Fruit fly (Drosophila melanogaster): ENCODE results near the gene ush.

Gene ush

dm6 chr2L:520331-521000, 44.4 kb downstream of the ush start (continued):
- no peak for TF ChIP-seq tll (GFP tag; optimal IDR thresholded peaks at IDR 0.05)
- peak; percentile 62 for TF ChIP-seq slbo (GFP tag; IDR thresholded peaks at IDR 0.05)
- no peak for TF ChIP-seq pita (GFP tag; optimal IDR thresholded peaks at IDR 0.05)
- peak; percentile 39 for TF ChIP-seq Meics (GFP tag; optimal IDR thresholded peaks at IDR 0.05)
- TF ChIP-seq CG6175 (GFP tag; IDR thresholded peaks at IDR 0.05), result no peak
- peak; percentile 75 for TF ChIP-seq her (GFP tag; optimal IDR thresholded peaks at IDR 0.05)
- TF ChIP-seq gem (tag; optimal IDR thresholded peaks at IDR 0.05), result peak; percentile 94
- peak; percentile 17 for TF ChIP-seq CG4282 (GFP tag; optimal IDR thresholded peaks at IDR 0.05)
- peak; percentile 62 for TF ChIP-seq CG12071 (GFP tag; optimal IDR thresholded peaks at IDR 0.05)
- TF ChIP-seq CG9727 (GFP tag; optimal IDR thresholded peaks at IDR 0.05), result peak; percentile 90
- peak; percentile 80 for TF ChIP-seq CG10654 (GFP tag; optimal IDR thresholded peaks at IDR 0.05)
- TF ChIP-seq CG5953 (GFP tag; IDR thresholded peaks at IDR 0.05), result peak; percentile 90
- TF ChIP-seq kah (GFP tag; optimal IDR thresholded peaks at IDR 0.05), result peak; percentile 67
- peak; percentile 92 for TF ChIP-seq CG10979 (tag; optimal IDR thresholded peaks at IDR 0.05)
- peak; percentile 56 for TF ChIP-seq CG6254 (GFP tag; optimal IDR thresholded peaks at IDR 0.05)
- TF ChIP-seq chinmo (GFP tag; IDR thresholded peaks at IDR 0.05; ENCODE audit: partially characterized antibody), result peak; percentile 70; the same call in 1 of the 4 replicates
- peak; percentile 89 for TF ChIP-seq CG30403 (GFP tag; optimal IDR thresholded peaks at IDR 0.05)
- TF ChIP-seq CG2889 (GFP tag; IDR thresholded peaks at IDR 0.05), result peak; percentile 56; the same call in 1 of the 3 replicates
- TF ChIP-seq CG9876 (GFP tag; optimal IDR thresholded peaks at IDR 0.05), result peak; percentile 30
- no peak for TF ChIP-seq Bgb (GFP tag; IDR thresholded peaks at IDR 0.05; ENCODE audit: partially characterized antibody)
- no peak for TF ChIP-seq CG6765 (GFP tag; optimal IDR thresholded peaks at IDR 0.05)
- TF ChIP-seq CG4360 (GFP tag; IDR thresholded peaks at IDR 0.05), result no peak
- TF ChIP-seq CG1024 (GFP tag; IDR thresholded peaks at IDR 0.05), result peak; percentile 81
- TF ChIP-seq fu2 (GFP tag; optimal IDR thresholded peaks at IDR 0.05), result peak; percentile 27
- TF ChIP-seq CG7839 (tag; optimal IDR thresholded peaks at IDR 0.05), result peak; percentile 92
- peak; percentile 62 for TF ChIP-seq CG6813 (GFP tag; optimal IDR thresholded peaks at IDR 0.05)
- no peak for TF ChIP-seq Dll (GFP tag; IDR thresholded peaks at IDR 0.05; ENCODE audit: partially characterized antibody)
- no peak for TF ChIP-seq unc-4 (GFP tag; IDR thresholded peaks at IDR 0.05; ENCODE audit: partially characterized antibody)
- TF ChIP-seq CG8388 (GFP tag; optimal IDR thresholded peaks at IDR 0.05), result peak; percentile 93
- peak; percentile 38; the same call in 1 of the 2 replicates for TF ChIP-seq CG8765 (GFP tag; IDR thresholded peaks at IDR 0.05)
- TF ChIP-seq usp (GFP tag; optimal IDR thresholded peaks at IDR 0.05), result no peak
- TF ChIP-seq corto (GFP tag; optimal IDR thresholded peaks at IDR 0.05), result no peak
- peak; percentile 91 for TF ChIP-seq CG2712 (tag; optimal IDR thresholded peaks at IDR 0.05)
- TF ChIP-seq dpn (GFP tag; optimal IDR thresholded peaks at IDR 0.05), result peak; percentile 85
- TF ChIP-seq ttk (GFP tag; IDR thresholded peaks at IDR 0.05), result peak; percentile 90
- TF ChIP-seq CG17802 (tag; optimal IDR thresholded peaks at IDR 0.05), result no peak
- no peak for TF ChIP-seq gfzf (GFP tag; optimal IDR thresholded peaks at IDR 0.05)
- no peak for TF ChIP-seq prd (optimal IDR thresholded peaks at IDR 0.05)
- peak; percentile 87 for TF ChIP-seq prd (GFP tag; IDR thresholded peaks at IDR 0.05)
- TF ChIP-seq CG5245 (GFP tag; optimal IDR thresholded peaks at IDR 0.05), result peak; percentile 81
- TF ChIP-seq CG8478 (optimal IDR thresholded peaks at IDR 0.05), result no peak
- TF ChIP-seq mirr (GFP tag; optimal IDR thresholded peaks at IDR 0.05), result no peak
- TF ChIP-seq schlank (tag; optimal IDR thresholded peaks at IDR 0.05), result peak; percentile 30
- no peak for TF ChIP-seq Trl (optimal IDR thresholded peaks at IDR 0.05)
- peak; percentile 89 for TF ChIP-seq Trl (GFP tag; optimal IDR thresholded peaks at IDR 0.05)
- TF ChIP-seq Chrac-16 (GFP tag; optimal IDR thresholded peaks at IDR 0.05), result peak; percentile 82
- TF ChIP-seq h (optimal IDR thresholded peaks at IDR 0.05), result no peak
- TF ChIP-seq kni (GFP tag; optimal IDR thresholded peaks at IDR 0.05), result no peak
- peak; percentile 80 for TF ChIP-seq CG32767 (GFP tag; IDR thresholded peaks at IDR 0.05)
- peak; percentile 87 for TF ChIP-seq Xbp1 (GFP tag; optimal IDR thresholded peaks at IDR 0.05)

All from whole organism, embryonic.